Worm (Caenorhabditis elegans): ENCODE results near the gene T16H12.3.

- TF ChIP-seq him-1 (tag; optimal IDR thresholded peaks at IDR 0.05), result no peak
- TF ChIP-seq dao-5 (tag; optimal IDR thresholded peaks at IDR 0.05), result no peak
These were observed 14.9 kb upstream of the T16H12.3 start, which contains the start of gene spop-1 for ce11 chrIII:10097981-10098380.

All from whole organism, L4/young adult.